Worm (Caenorhabditis elegans) whole organism, late embryonic: ENCODE data around the gene best-16.
A peak's percentile ranks its signal among the peaks of the same experiment; 100 is the strongest.

Experiments
- C08G9.2 ChIP-seq: sonication (generic microtip); optimal IDR thresholded peaks from 2 replicates; lab custom pipeline; 2016; ENCODE audit warnings: mild to moderate bottlenecking, missing genetic modification characterization, moderate library complexity, missing compliant biosample characterization
- K02D7.2 ChIP-seq: sonication (generic microtip); optimal IDR thresholded peaks from 2 replicates; lab custom pipeline; 2017; ENCODE audit warnings: mild to moderate bottlenecking, missing genetic modification characterization, missing compliant biosample characterization
- ahr-1 ChIP-seq: sonication (generic microtip); optimal IDR thresholded peaks from 2 replicates; lab custom pipeline; 2016; ENCODE audit warnings: missing genetic modification characterization, missing compliant biosample characterization
- ama-1 ChIP-seq: fragments of 150-350 bp; optimal IDR thresholded peaks from 2 replicates; lab custom pipeline; 2014
- ceh-14 ChIP-seq: sonication (generic microtip); optimal IDR thresholded peaks from 2 replicates; lab custom pipeline; 2016; ENCODE audit warnings: missing genotype, missing genetic modification characterization, missing compliant biosample characterization
- ceh-19 ChIP-seq: fragments of 200-800 bp; sonication (Bioruptor generic); optimal IDR thresholded peaks from 2 replicates; lab custom pipeline; 2018; ENCODE audit warnings: mild to moderate bottlenecking, missing genetic modification characterization, missing compliant biosample characterization
- ceh-2 ChIP-seq: sonication (generic microtip); optimal IDR thresholded peaks from 2 replicates; lab custom pipeline; 2016; ENCODE audit warnings: missing genotype, missing genetic modification characterization, missing compliant biosample characterization
- ceh-22 ChIP-seq: sonication (generic microtip); optimal IDR thresholded peaks from 2 replicates; lab custom pipeline; 2017; ENCODE audit warnings: missing biosample characterization, missing genetic modification characterization
- ceh-24 ChIP-seq: sonication (generic microtip); optimal IDR thresholded peaks from 2 replicates; lab custom pipeline; 2016; ENCODE audit warnings: mild to moderate bottlenecking, missing genetic modification characterization, missing compliant biosample characterization
- ceh-34 ChIP-seq: sonication (generic microtip); optimal IDR thresholded peaks from 2 replicates; lab custom pipeline; 2016; ENCODE audit warnings: mild to moderate bottlenecking, missing genetic modification characterization, missing compliant biosample characterization
- ceh-9 ChIP-seq: sonication (generic microtip); optimal IDR thresholded peaks from 2 replicates; lab custom pipeline; 2016; ENCODE audit warnings: mild to moderate bottlenecking, missing genetic modification characterization, inconsistent platforms, missing compliant biosample characterization
- che-1 ChIP-seq: sonication (generic microtip); optimal IDR thresholded peaks from 2 replicates; lab custom pipeline; 2016; ENCODE audit warnings: mild to moderate bottlenecking, missing genetic modification characterization, missing compliant biosample characterization
- ets-4 ChIP-seq: sonication (generic microtip); optimal IDR thresholded peaks from 2 replicates; lab custom pipeline; 2016; ENCODE audit warnings: missing genetic modification characterization, missing compliant biosample characterization
- fax-1 ChIP-seq: sonication (generic microtip); optimal IDR thresholded peaks from 2 replicates; lab custom pipeline; 2016; ENCODE audit warnings: missing genotype, missing genetic modification characterization, missing compliant biosample characterization
- fkh-6 ChIP-seq: sonication (generic microtip); optimal IDR thresholded peaks from 2 replicates; lab custom pipeline; 2016; ENCODE audit warnings: missing genetic modification characterization, missing compliant biosample characterization
- hlh-13 ChIP-seq: fragments of 200-800 bp; sonication (Bioruptor generic); optimal IDR thresholded peaks from 2 replicates; lab custom pipeline; 2018; ENCODE audit warnings: mild to moderate bottlenecking, missing genetic modification characterization, missing compliant biosample characterization
- hlh-15 ChIP-seq: sonication (generic microtip); optimal IDR thresholded peaks from 2 replicates; lab custom pipeline; 2016; ENCODE audit warnings: missing genetic modification characterization, missing compliant biosample characterization
- hlh-30 ChIP-seq: sonication (generic microtip); optimal IDR thresholded peaks from 2 replicates; lab custom pipeline; 2017; ENCODE audit warnings: antibody characterized with exemption, missing genetic modification characterization, missing compliant biosample characterization; ENCODE audit not compliant: insufficient read depth
- lim-6 ChIP-seq: sonication (generic microtip); optimal IDR thresholded peaks from 2 replicates; lab custom pipeline; 2016; ENCODE audit warnings: missing genetic modification characterization, missing compliant biosample characterization
- madf-2 ChIP-seq: sonication (generic microtip); optimal IDR thresholded peaks from 2 replicates; lab custom pipeline; 2017; ENCODE audit warnings: missing genetic modification characterization, missing compliant biosample characterization
- nhr-232 ChIP-seq: sonication (generic microtip); optimal IDR thresholded peaks from 2 replicates; lab custom pipeline; 2016; ENCODE audit warnings: missing genetic modification characterization, missing compliant biosample characterization
- npax-4 ChIP-seq: sonication (generic microtip); optimal IDR thresholded peaks from 2 replicates; lab custom pipeline; 2016; ENCODE audit warnings: missing genetic modification characterization, missing compliant biosample characterization
- odd-2 ChIP-seq: sonication (generic microtip); optimal IDR thresholded peaks from 2 replicates; lab custom pipeline; 2017; ENCODE audit warnings: antibody characterized with exemption, mild to moderate bottlenecking, missing genetic modification characterization, missing compliant biosample characterization
- pag-3 ChIP-seq: sonication (generic microtip); optimal IDR thresholded peaks from 2 replicates; lab custom pipeline; 2016; ENCODE audit warnings: missing compliant biosample characterization, missing genetic modification characterization, borderline replicate concordance
- pat-9 ChIP-seq: fragments of 200-800 bp; sonication (Bioruptor generic); optimal IDR thresholded peaks from 2 replicates; lab custom pipeline; 2018; ENCODE audit warnings: mild to moderate bottlenecking, missing genetic modification characterization, moderate library complexity, missing compliant biosample characterization
- pha-2 ChIP-seq: sonication (generic microtip); optimal IDR thresholded peaks from 2 replicates; lab custom pipeline; 2017; ENCODE audit warnings: mild to moderate bottlenecking, missing genetic modification characterization, missing compliant biosample characterization
- pqm-1 ChIP-seq: sonication (generic microtip); optimal IDR thresholded peaks from 2 replicates; lab custom pipeline; 2016; ENCODE audit warnings: missing genetic modification characterization, missing compliant biosample characterization
- pros-1 ChIP-seq: fragments of 150-350 bp; optimal IDR thresholded peaks from 2 replicates; lab custom pipeline; 2014; ENCODE audit warnings: missing biosample characterization, missing genetic modification reagents, missing genetic modification characterization
- ref-2 ChIP-seq: sonication (generic microtip); optimal IDR thresholded peaks from 2 replicates; lab custom pipeline; 2016; ENCODE audit warnings: missing genetic modification characterization, missing compliant biosample characterization
- sox-4 ChIP-seq: sonication (generic microtip); optimal IDR thresholded peaks from 2 replicates; lab custom pipeline; 2017; ENCODE audit warnings: mild to moderate bottlenecking, missing genetic modification characterization, inconsistent platforms, missing compliant biosample characterization
- syd-9 ChIP-seq: sonication (generic microtip); optimal IDR thresholded peaks from 2 replicates; lab custom pipeline; 2016; ENCODE audit warnings: mild to moderate bottlenecking, missing genetic modification characterization, moderate library complexity, missing compliant biosample characterization
- tbx-2 ChIP-seq: sonication (generic microtip); optimal IDR thresholded peaks from 2 replicates; lab custom pipeline; 2016; ENCODE audit warnings: missing genetic modification characterization, missing compliant biosample characterization
- tbx-7 ChIP-seq: sonication (generic microtip); optimal IDR thresholded peaks from 2 replicates; lab custom pipeline; 2016; ENCODE audit warnings: missing genotype, missing genetic modification characterization, missing compliant biosample characterization
- unc-3 ChIP-seq, 2 experiments: fragments of 200-800 bp in 1 of 2; sonication (Bioruptor generic) in 1 of 2; sonication (generic microtip) in 1 of 2; conservative IDR thresholded peaks in 1 of 2; optimal IDR thresholded peaks in 1 of 2; 2 replicates each; pipeline versions ENCODE4 v1.3.6 to Lab custom; 2016 to 2022; ENCODE audit warnings: missing compliant biosample characterization in 2 of 2, missing genetic modification characterization in 2 of 2, missing genetic modification reagents in 1 of 2
- unc-42 ChIP-seq: sonication (generic microtip); optimal IDR thresholded peaks from 2 replicates; lab custom pipeline; 2016; ENCODE audit warnings: missing genotype, missing genetic modification characterization, missing compliant biosample characterization
- unc-55 ChIP-seq: sonication (generic microtip); optimal IDR thresholded peaks from 2 replicates; lab custom pipeline; 2017; ENCODE audit warnings: missing biosample characterization, missing genetic modification reagents, missing genetic modification characterization
- ztf-16 ChIP-seq: sonication (generic microtip); optimal IDR thresholded peaks from 2 replicates; lab custom pipeline; 2017; ENCODE audit warnings: missing genetic modification characterization, missing compliant biosample characterization

best-16 gene

ce11 chrIV:7230198-7230597 is 34.6 kb upstream of the best-16 start, which contains the start of gene cap-1 (continued):
- TF ChIP-seq unc-3 (GFP tag; conservative IDR thresholded peaks at IDR 0.05; lab: Robert Waterston, UW) (no peak), unc-3 (tag; optimal IDR thresholded peaks at IDR 0.05; lab: Kevin White, UChicago) (peak; percentile 37), ceh-19 (no peak), fkh-6 (tag; lab: Kevin White, UChicago) (no peak), ref-2 (tag; lab: Kevin White, UChicago) (no peak), ceh-24 (tag; lab: Kevin White, UChicago) (no peak), pat-9 (tag; lab: Kevin White, UChicago) (no peak), ceh-14 (peak; percentile 62), tbx-7 (no peak), K02D7.2 (tag; lab: Kevin White, UChicago) (no peak), npax-4 (tag; lab: Kevin White, UChicago) (no peak), ceh-2 (tag; lab: Kevin White, UChicago) (peak; percentile 46), ceh-22 (tag; lab: Kevin White, UChicago) (no peak), sox-4 (tag; lab: Kevin White, UChicago) (no peak), pqm-1 (tag; lab: Kevin White, UChicago) (peak; percentile 2), tbx-2 (tag; lab: Kevin White, UChicago) (peak; percentile 79), pros-1 (tag; lab: Kevin White, UChicago) (no peak), pha-2 (no peak), ama-1 (lab: Kevin White, UChicago) (no peak)

- TF ChIP-seq ztf-16 (tag; lab: Kevin White, UChicago) (no peak), che-1 (no peak), unc-55 (GFP tag; lab: Kevin White, UChicago) (no peak), unc-42 (tag; lab: Kevin White, UChicago) (no peak), ets-4 (tag; lab: Kevin White, UChicago) (no peak), fkh-6 (tag; lab: Kevin White, UChicago) (no peak), nhr-232 (tag; lab: Kevin White, UChicago) (no peak), C08G9.2 (tag; lab: Kevin White, UChicago) (no peak), ceh-2 (tag; lab: Kevin White, UChicago) (no peak), ceh-9 (tag; lab: Kevin White, UChicago) (no peak), tbx-2 (tag; lab: Kevin White, UChicago) (no peak), hlh-15 (tag; lab: Kevin White, UChicago) (no peak), hlh-13 (no peak), hlh-30 (tag; lab: Kevin White, UChicago) (no peak), madf-2 (tag; lab: Kevin White, UChicago) (no peak), pha-2 (no peak), syd-9 (no peak), lim-6 (tag; lab: Kevin White, UChicago) (no peak), ahr-1 (tag; lab: Kevin White, UChicago) (no peak)
- TF ChIP-seq, all 69 proteins: peak for 0
These were observed 32.6 kb upstream of the best-16 start, which contains the start of gene D2024.5 for ce11 chrIV:7228208-7228607. D2024.5 (minus strand) TSS chrIV:7228308.

ce11 chrIV:7227072-7227471 is 31.4 kb upstream of the best-16 start, which contains the start of gene R13A1.10:
R13A1.10 (minus strand) TSS chrIV:7227172.
- no peak for TF ChIP-seq odd-2
- TF ChIP-seq fax-1 (tag; lab: Kevin White, UChicago): no peak
- no peak for TF ChIP-seq ceh-34 (tag; lab: Kevin White, UChicago)

- TF ChIP-seq unc-42 (tag; lab: Kevin White, UChicago) (peak; percentile 66), fax-1 (tag; lab: Kevin White, UChicago) (no peak), ztf-16 (tag; lab: Kevin White, UChicago) (no peak), pag-3 (tag; lab: Kevin White, UChicago) (no peak)
These were observed 26.5 kb upstream of the best-16 start for ce11 chrIV:7222088-7222487.
